Worm (Caenorhabditis elegans) whole organism, L4/young adult: ENCODE measurements around the gene epic-3.

Experiments used
- W03F9.2 ChIP-seq: fragments of 150-350 bp; optimal IDR thresholded peaks from 2 replicates; lab custom pipeline; 2014; ENCODE audit warnings: missing biosample characterization, missing genetic modification characterization
- him-1 ChIP-seq: sonication (generic microtip); optimal IDR thresholded peaks from 2 replicates; lab custom pipeline; 2016; ENCODE audit warnings: missing genotype, missing genetic modification reagents, missing genetic modification characterization, missing compliant biosample characterization

ce11 chrIV:1740105-1741023 lies 16.2 kb upstream of the epic-3 start, which contains the start of gene ptpn-22:
- no peak for TF ChIP-seq W03F9.2
- no peak for TF ChIP-seq him-1 (tag; lab: Kevin White, UChicago)
